Worm (Caenorhabditis elegans) whole organism, L4/young adult: Measurements from ENCODE around the gene hot-6.

Experiments
- W03F9.2 ChIP-seq: fragments of 150-350 bp; optimal IDR thresholded peaks from 2 replicates; lab custom pipeline; 2014; ENCODE audit warnings: missing biosample characterization, missing genetic modification characterization
- dao-5 ChIP-seq: sonication (generic microtip); optimal IDR thresholded peaks from 2 replicates; lab custom pipeline; 2016; ENCODE audit warnings: missing genotype, missing genetic modification characterization, moderate library complexity, missing compliant biosample characterization
- him-1 ChIP-seq: sonication (generic microtip); optimal IDR thresholded peaks from 2 replicates; lab custom pipeline; 2016; ENCODE audit warnings: missing genotype, missing genetic modification reagents, missing genetic modification characterization, missing compliant biosample characterization

DNA sequence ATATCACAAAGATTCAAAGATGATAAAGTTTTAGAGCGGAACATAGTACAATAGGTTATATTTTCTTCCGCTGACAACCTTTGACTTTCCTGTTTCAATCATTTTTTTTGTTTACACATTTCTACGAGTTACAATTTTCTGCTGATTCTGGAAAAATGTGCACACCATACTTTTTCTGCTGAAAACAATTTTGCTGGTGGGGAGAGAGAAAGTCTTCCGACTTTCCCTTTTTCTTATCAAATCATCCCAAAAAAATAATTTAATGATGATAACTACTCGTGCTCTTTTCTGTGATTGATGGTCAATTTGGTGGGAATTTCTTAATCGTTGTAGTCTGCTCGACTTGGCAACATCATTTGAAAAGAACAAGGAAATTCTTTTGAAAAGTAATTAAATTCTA, 15.1 kb downstream of the hot-6 start:
- no peak for TF ChIP-seq dao-5 (tag; lab: Kevin White, UChicago)
- no peak for TF ChIP-seq him-1
- no peak for TF ChIP-seq W03F9.2 (tag; lab: Kevin White, UChicago)
